Fruit fly (Drosophila melanogaster) whole organism, embryonic: ENCODE results near the gene Pcif1.

Source experiments
- Ada2b ChIP-seq: fragments of 200-800 bp; sonication (Bioruptor generic); IDR thresholded peaks from 2 replicates; pipeline ENCODE4 v1.3.6; 2022; ENCODE audit warnings: missing biosample characterization, missing genetic modification characterization
- B-H2 ChIP-seq: fragments of 200-800 bp; sonication (Bioruptor generic); optimal IDR thresholded peaks from 2 replicates; lab custom pipeline; 2018; ENCODE audit warnings: missing biosample characterization, mild to moderate bottlenecking, missing genetic modification characterization
- Blimp-1 ChIP-seq: fragments of 200-800 bp; sonication (Bioruptor generic); optimal IDR thresholded peaks from 3 replicates; lab custom pipeline; 2018; ENCODE audit warnings: missing biosample characterization, missing genetic modification characterization, mild to moderate bottlenecking, moderate library complexity, missing genetic modification reagents
- C15 ChIP-seq: fragments of 200-800 bp; sonication (Bioruptor generic); IDR thresholded peaks from 3 replicates; pipeline ENCODE4 v1.3.6; 2022; ENCODE audit warnings: missing biosample characterization, missing genetic modification characterization
- CG11247 ChIP-seq: fragments of 200-800 bp; sonication (Bioruptor generic); IDR thresholded peaks from 2 replicates; pipeline ENCODE4 v1.3.6; 2022; ENCODE audit warnings: missing biosample characterization, missing genetic modification characterization
- CG12299 ChIP-seq: fragments of 200-800 bp; sonication (Bioruptor generic); optimal IDR thresholded peaks from 2 replicates; lab custom pipeline; 2018; ENCODE audit warnings: missing biosample characterization, mild to moderate bottlenecking, missing genetic modification characterization
- CG15479 ChIP-seq: fragments of 200-800 bp; sonication (Bioruptor generic); optimal IDR thresholded peaks from 3 replicates; lab custom pipeline; 2019; ENCODE audit warnings: missing biosample characterization, mild to moderate bottlenecking, missing genetic modification characterization, moderate library complexity
- CG16779 ChIP-seq: fragments of 200-800 bp; sonication (Bioruptor generic); IDR thresholded peaks from 2 replicates; pipeline ENCODE4 v1.3.6; 2022; ENCODE audit warnings: missing biosample characterization, missing genetic modification characterization
- CG17328 ChIP-seq: fragments of 200-800 bp; sonication (Bioruptor generic); IDR thresholded peaks from 2 replicates; pipeline ENCODE4 v1.3.6; 2022; ENCODE audit warnings: missing biosample characterization, missing genetic modification characterization
- CG17829 ChIP-seq: fragments of 200-800 bp; optimal IDR thresholded peaks from 2 replicates; lab custom pipeline; 2019; ENCODE audit warnings: missing biosample characterization, mild to moderate bottlenecking, missing genetic modification characterization, moderate library complexity
- CG18619 ChIP-seq: fragments of 200-800 bp; sonication (Bioruptor generic); optimal IDR thresholded peaks from 3 replicates; lab custom pipeline; 2017; ENCODE audit warnings: missing biosample characterization, mild to moderate bottlenecking, missing genetic modification characterization
- CG34224 ChIP-seq: fragments of 200-800 bp; sonication (Bioruptor generic); IDR thresholded peaks from 3 replicates; pipeline ENCODE4 v1.3.6; 2022; ENCODE audit warnings: missing biosample characterization, missing genetic modification characterization; ENCODE audit not compliant: partially characterized antibody
- CG4360 ChIP-seq: fragments of 200-800 bp; sonication (Bioruptor generic); IDR thresholded peaks from 2 replicates; pipeline ENCODE4 v1.3.6; 2022; ENCODE audit warnings: missing biosample characterization, missing genetic modification characterization
- CG4424 ChIP-seq: fragments of 200-800 bp; sonication (Bioruptor generic); optimal IDR thresholded peaks from 3 replicates; lab custom pipeline; 2016; ENCODE audit warnings: missing biosample characterization, missing genetic modification characterization
- CG8281 ChIP-seq: fragments of 200-800 bp; sonication (Bioruptor generic); optimal IDR thresholded peaks from 2 replicates; lab custom pipeline; 2018; ENCODE audit warnings: missing biosample characterization, mild to moderate bottlenecking, missing genetic modification characterization, moderate library complexity
- CG8944 ChIP-seq: fragments of 200-800 bp; sonication (Bioruptor generic); optimal IDR thresholded peaks from 3 replicates; lab custom pipeline; 2016; ENCODE audit warnings: missing biosample characterization, missing genetic modification characterization
- CG9609 ChIP-seq: fragments of 200-800 bp; sonication (Bioruptor generic); optimal IDR thresholded peaks from 3 replicates; lab custom pipeline; 2016; ENCODE audit warnings: missing biosample characterization, missing genetic modification characterization
- CoRest ChIP-seq: fragments of 200-800 bp; sonication (Bioruptor generic); optimal IDR thresholded peaks from 3 replicates; lab custom pipeline; 2018; ENCODE audit warnings: missing biosample characterization, mild to moderate bottlenecking, missing genetic modification characterization, moderate library complexity
- Doc2 ChIP-seq: fragments of 200-800 bp; sonication (Bioruptor generic); IDR thresholded peaks from 2 replicates; pipeline ENCODE4 v1.3.6; 2022; ENCODE audit warnings: missing biosample characterization, missing genetic modification characterization
- H2.0 ChIP-seq: fragments of 200-800 bp; sonication (Bioruptor generic); IDR thresholded peaks from 2 replicates; pipeline ENCODE4 v1.3.6; 2022; ENCODE audit warnings: missing biosample characterization, missing genetic modification characterization
- Kr ChIP-seq: fragments of 200-800 bp; sonication (Bioruptor generic); optimal IDR thresholded peaks from 2 replicates; lab custom pipeline; 2017; ENCODE audit warnings: missing biosample characterization, mild to moderate bottlenecking, missing genetic modification characterization
- Lhr ChIP-seq: fragments of 200-800 bp; sonication (Bioruptor generic); optimal IDR thresholded peaks from 3 replicates; lab custom pipeline; 2017; ENCODE audit warnings: mild to moderate bottlenecking, missing biosample characterization, missing genetic modification reagents, missing genetic modification characterization
- NFAT ChIP-seq: fragments of 200-800 bp; sonication (Bioruptor generic); IDR thresholded peaks from 2 replicates; pipeline ENCODE4 v1.3.6; 2022; ENCODE audit warnings: missing biosample characterization, missing genetic modification characterization
- Nf-YC ChIP-seq: fragments of 200-800 bp; optimal IDR thresholded peaks from 3 replicates; lab custom pipeline; 2019; ENCODE audit warnings: missing biosample characterization, mild to moderate bottlenecking, missing genetic modification characterization, moderate library complexity
- Opbp ChIP-seq: fragments of 200-800 bp; sonication (Bioruptor generic); IDR thresholded peaks from 3 replicates; pipeline ENCODE4 v1.3.6; 2022; ENCODE audit warnings: missing biosample characterization, missing genetic modification characterization; ENCODE audit not compliant: partially characterized antibody
- Trl ChIP-seq, 3 experiments: fragments of >200 bp in 2 of 3; fragments of 200-800 bp in 1 of 3; sonication (Bioruptor generic) in 1 of 3; optimal IDR thresholded peaks; 2 replicates in 1 of 3; 3 replicates in 2 of 3; lab custom pipeline; 2016 to 2017; ENCODE audit warnings: missing biosample characterization in 1 of 3, missing genetic modification characterization in 1 of 3
- abd-A ChIP-seq: fragments of 200-800 bp; sonication (Bioruptor generic); optimal IDR thresholded peaks from 3 replicates; lab custom pipeline; 2019; ENCODE audit warnings: missing biosample characterization, mild to moderate bottlenecking, missing genetic modification characterization, moderate library complexity
- btn ChIP-seq: fragments of 200-800 bp; sonication (Bioruptor generic); optimal IDR thresholded peaks from 2 replicates; lab custom pipeline; 2016; ENCODE audit warnings: missing biosample characterization, missing genetic modification characterization
- cg ChIP-seq: fragments of 200-800 bp; sonication (Bioruptor generic); optimal IDR thresholded peaks from 3 replicates; lab custom pipeline; 2019; ENCODE audit warnings: missing biosample characterization, mild to moderate bottlenecking, missing genetic modification characterization, moderate library complexity
- crol ChIP-seq: fragments of 200-800 bp; sonication (Bioruptor generic); IDR thresholded peaks from 2 replicates; pipeline ENCODE4 v1.3.6; 2022; ENCODE audit warnings: missing biosample characterization, missing genetic modification characterization
- ewg ChIP-seq: fragments of 200-800 bp; sonication (Bioruptor generic); optimal IDR thresholded peaks from 3 replicates; lab custom pipeline; 2017; ENCODE audit warnings: mild to moderate bottlenecking, missing biosample characterization, missing genetic modification reagents, missing genetic modification characterization
- gcm2 ChIP-seq: fragments of 200-800 bp; sonication (Bioruptor generic); optimal IDR thresholded peaks from 2 replicates; lab custom pipeline; 2016; ENCODE audit warnings: missing biosample characterization, missing genetic modification characterization
- hb ChIP-seq: fragments of 200-800 bp; sonication (Bioruptor generic); IDR thresholded peaks from 3 replicates; pipeline ENCODE4 v1.3.6; 2022; ENCODE audit warnings: missing biosample characterization, missing genetic modification characterization; ENCODE audit not compliant: partially characterized antibody
- kah ChIP-seq: fragments of 200-800 bp; sonication (Bioruptor generic); optimal IDR thresholded peaks from 2 replicates; lab custom pipeline; 2018; ENCODE audit warnings: missing biosample characterization, mild to moderate bottlenecking, missing genetic modification characterization
- onecut ChIP-seq: fragments of 200-800 bp; sonication (Bioruptor generic); IDR thresholded peaks from 2 replicates; pipeline ENCODE4 v1.3.6; 2022; ENCODE audit warnings: missing biosample characterization, missing genetic modification characterization
- ro ChIP-seq: fragments of 200-800 bp; sonication (Bioruptor generic); IDR thresholded peaks from 2 replicates; pipeline ENCODE4 v1.3.6; 2022; ENCODE audit warnings: missing biosample characterization, missing genetic modification characterization
- tna ChIP-seq: fragments of 200-800 bp; sonication (Bioruptor generic); IDR thresholded peaks from 2 replicates; pipeline ENCODE4 v1.3.6; 2022; ENCODE audit warnings: missing biosample characterization, missing genetic modification characterization; ENCODE audit not compliant: partially characterized antibody
- tx ChIP-seq: fragments of 200-800 bp; sonication (Bioruptor generic); optimal IDR thresholded peaks from 2 replicates; lab custom pipeline; 2016; ENCODE audit warnings: missing biosample characterization, missing genetic modification characterization
- unc-4 ChIP-seq: fragments of 200-800 bp; sonication (Bioruptor generic); IDR thresholded peaks from 2 replicates; pipeline ENCODE4 v1.3.6; 2022; ENCODE audit warnings: missing biosample characterization, missing genetic modification characterization; ENCODE audit not compliant: partially characterized antibody
- wdn ChIP-seq: fragments of 200-800 bp; sonication (Bioruptor generic); IDR thresholded peaks from 2 replicates; pipeline ENCODE4 v1.3.6; 2022; ENCODE audit warnings: missing biosample characterization, missing genetic modification characterization

Pcif1 gene

DNA sequence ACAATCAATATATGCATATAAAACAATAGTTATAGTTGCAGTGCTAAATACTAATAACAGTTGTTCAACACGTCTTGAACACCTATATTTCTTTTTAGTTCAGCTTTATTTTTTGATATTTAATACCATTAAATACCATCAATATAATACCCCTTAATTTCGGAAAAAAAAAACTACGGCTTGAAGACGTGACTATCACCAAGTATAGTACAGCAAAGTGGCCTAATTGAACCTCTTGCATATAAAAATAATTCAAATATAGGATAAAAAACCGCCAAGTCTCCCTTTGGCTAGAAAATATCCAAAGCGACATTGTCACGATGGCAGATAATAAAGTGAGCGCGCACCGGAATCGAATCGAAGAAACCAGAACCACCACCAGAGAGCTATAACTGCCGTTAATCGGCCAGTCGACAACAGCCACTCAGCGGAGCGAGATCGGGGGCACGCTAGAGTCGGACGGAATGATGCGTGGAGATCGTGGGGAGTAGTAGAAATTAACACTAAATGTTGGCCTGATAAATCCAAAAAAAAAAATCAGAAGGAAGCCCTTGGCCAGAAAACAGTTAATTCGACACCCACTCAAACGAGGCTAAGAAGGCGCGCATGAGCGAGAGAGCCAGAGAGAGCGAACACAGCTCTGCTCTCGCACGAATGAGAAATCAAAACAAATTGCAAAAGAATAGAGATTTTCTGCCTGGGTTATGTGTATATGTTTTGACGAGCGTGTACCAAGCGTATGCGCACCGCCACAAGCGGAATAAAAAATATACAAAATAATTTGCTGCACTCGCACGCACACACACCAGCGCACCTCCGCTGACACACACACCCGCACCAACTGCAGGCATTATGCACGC, 955 bp downstream of the Pcif1 start (continued):
- TF ChIP-seq hb (no peak), B-H2 (GFP tag; lab: Kevin White, UChicago) (peak; percentile 32), CG4424 (GFP tag; lab: Kevin White, UChicago) (peak; percentile 16), NFAT (GFP tag; lab: Robert Waterston, UW) (0 out of 2 replicates have a peak, but pooled peaks have one; percentile 36), Opbp (GFP tag; lab: Robert Waterston, UW) (peak; percentile 68; the same call in 2 of the 3 replicates), H2.0 (GFP tag; lab: Robert Waterston, UW) (no peak), tna (GFP tag; lab: Robert Waterston, UW) (no peak), CG17328 (GFP tag; lab: Robert Waterston, UW) (no peak), abd-A (tag; lab: Kevin White, UChicago) (no peak), CG12299 (peak; percentile 32), tx (no peak), CG18619 (peak; percentile 41), CG8944 (no peak), Blimp-1 (GFP tag; lab: Kevin White, UChicago) (no peak), CG11247 (GFP tag; lab: Robert Waterston, UW) (0 out of 2 replicates have a peak, but pooled peaks have one; percentile 15), Kr (GFP tag; lab: Kevin White, UChicago) (no peak), Lhr (GFP tag; lab: Kevin White, UChicago) (no peak), kah (peak; percentile 70), unc-4 (peak; percentile 37; the same call in 1 of the 2 replicates), btn (GFP tag; lab: Kevin White, UChicago) (no peak), gcm2 (GFP tag; lab: Kevin White, UChicago) (no peak), ro (GFP tag; lab: Robert Waterston, UW) (no peak), CG16779 (GFP tag; lab: Robert Waterston, UW) (no peak), Ada2b (no peak), cg (GFP tag; lab: Kevin White, UChicago) (peak; percentile 62), CoRest (tag; lab: Kevin White, UChicago) (peak; percentile 63), Doc2 (no peak), CG9609 (GFP tag; lab: Kevin White, UChicago) (no peak), ewg (peak; percentile 90), Nf-YC (tag; lab: Kevin White, UChicago) (peak; percentile 55)

DNA sequence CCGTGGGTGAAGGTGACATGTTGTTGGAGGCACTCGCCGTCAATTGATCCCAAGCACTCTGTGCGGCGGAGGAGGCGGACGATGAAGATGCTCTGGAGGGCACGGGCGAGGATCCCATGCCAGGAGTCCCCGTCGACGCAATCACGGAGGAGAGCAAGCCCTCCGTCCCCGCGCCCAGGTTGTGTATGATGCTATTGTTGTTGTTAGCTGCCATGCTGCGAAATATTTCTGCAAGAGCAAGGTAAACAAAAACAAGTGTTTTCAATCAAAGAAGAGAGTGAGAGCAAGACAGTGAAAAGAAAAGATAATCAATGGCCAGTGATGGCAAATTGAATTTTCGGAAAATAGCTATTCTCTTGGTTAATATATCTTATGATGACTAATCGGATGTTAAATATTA, 1.6 kb downstream of the Pcif1 start:
- peak; percentile 38 for TF ChIP-seq onecut (GFP tag; lab: Robert Waterston, UW)
- no peak for TF ChIP-seq CG17829 (tag; lab: Kevin White, UChicago)
- TF ChIP-seq C15 (GFP tag; lab: Robert Waterston, UW) = no peak
- TF ChIP-seq CG15479 = peak; percentile 66
- TF ChIP-seq wdn (GFP tag; lab: Robert Waterston, UW) = 0 out of 2 replicates have a peak, but pooled peaks have one; percentile 19
- no peak for TF ChIP-seq CG8281 (tag; lab: Kevin White, UChicago)
- peak; percentile 38; the same call in 1 of the 2 replicates for TF ChIP-seq crol (GFP tag; lab: Robert Waterston, UW)
- peak in 1 of 2 experiments; percentile 32 for TF ChIP-seq Trl (optimal IDR thresholded peaks at IDR 0.05; lab: Kevin White, UChicago)
- no peak for TF ChIP-seq Trl (GFP tag; optimal IDR thresholded peaks at IDR 0.05; lab: Kevin White, UChicago)
- TF ChIP-seq CG34224 (GFP tag; lab: Robert Waterston, UW) = peak; percentile 17; the same call in 1 of the 3 replicates
- peak; percentile 59 for TF ChIP-seq CG4360 (GFP tag; lab: Robert Waterston, UW)
